Worm (Caenorhabditis elegans) whole organism, L2 larva: ENCODE data around the gene C06E2.1.

Experiments
- C34F6.9 ChIP-seq: fragments of 150-350 bp; optimal IDR thresholded peaks from 2 replicates; lab custom pipeline; 2014; ENCODE audit warnings: missing biosample characterization, missing genetic modification characterization
- F13H6.1 ChIP-seq: sonication (generic microtip); optimal IDR thresholded peaks from 2 replicates; lab custom pipeline; 2016; ENCODE audit warnings: missing genetic modification characterization, missing compliant biosample characterization
- R02D3.7 ChIP-seq: fragments of 150-350 bp; optimal IDR thresholded peaks from 2 replicates; lab custom pipeline; 2014; ENCODE audit warnings: missing biosample characterization, missing genetic modification characterization
- ZK546.5 ChIP-seq: sonication (generic microtip); optimal IDR thresholded peaks from 2 replicates; lab custom pipeline; 2017; ENCODE audit warnings: missing biosample characterization, missing genetic modification characterization
- aly-2 ChIP-seq: fragments of 150-350 bp; optimal IDR thresholded peaks from 2 replicates; lab custom pipeline; 2014; ENCODE audit warnings: missing biosample characterization, missing genetic modification characterization
- ama-1 ChIP-seq: fragments of 150-350 bp; optimal IDR thresholded peaks from 2 replicates; lab custom pipeline; 2018; ENCODE audit warnings: inconsistent platforms
- blmp-1 ChIP-seq: sonication (generic microtip); optimal IDR thresholded peaks from 2 replicates; lab custom pipeline; 2017; ENCODE audit warnings: missing genetic modification characterization, mild to moderate bottlenecking, missing compliant biosample characterization, antibody characterized with exemption, moderate library complexity; ENCODE audit not compliant: insufficient read depth
- ceh-16 ChIP-seq: fragments of 150-350 bp; optimal IDR thresholded peaks from 2 replicates; lab custom pipeline; 2014; ENCODE audit warnings: missing biosample characterization, missing genetic modification characterization
- crh-2 ChIP-seq: sonication (generic microtip); optimal IDR thresholded peaks from 2 replicates; lab custom pipeline; 2017; ENCODE audit warnings: missing biosample characterization, missing genetic modification characterization
- dmd-4 ChIP-seq: sonication (generic microtip); optimal IDR thresholded peaks from 2 replicates; lab custom pipeline; 2017; ENCODE audit warnings: missing biosample characterization, missing genetic modification characterization
- egl-27 ChIP-seq: sonication (generic microtip); optimal IDR thresholded peaks from 3 replicates; lab custom pipeline; 2017; ENCODE audit warnings: missing biosample characterization, missing genetic modification reagents, missing genetic modification characterization
- elt-1 ChIP-seq: fragments of 150-350 bp; optimal IDR thresholded peaks from 2 replicates; lab custom pipeline; 2014; ENCODE audit warnings: missing biosample characterization, missing genetic modification characterization
- fos-1 ChIP-seq: fragments of 150-350 bp; optimal IDR thresholded peaks from 2 replicates; lab custom pipeline; 2014; ENCODE audit warnings: missing biosample characterization, missing genetic modification characterization
- lin-11 ChIP-seq: fragments of 150-350 bp; sonication (generic microtip); optimal IDR thresholded peaks from 2 replicates; lab custom pipeline; 2014; ENCODE audit warnings: missing biosample characterization, missing genetic modification characterization, inconsistent platforms, mixed read lengths
- lin-39 ChIP-seq: fragments of 150-350 bp; optimal IDR thresholded peaks from 2 replicates; lab custom pipeline; 2014; ENCODE audit warnings: missing biosample characterization, missing genetic modification reagents, missing genetic modification characterization
- lsy-2 ChIP-seq, 2 experiments: fragments of 150-350 bp in 1 of 2; sonication (generic microtip) in 1 of 2; optimal IDR thresholded peaks; 2 replicates each; lab custom pipeline; 2014 to 2017; ENCODE audit warnings: missing biosample characterization in 2 of 2, missing genetic modification characterization in 2 of 2
- mab-5 ChIP-seq: fragments of 150-350 bp; optimal IDR thresholded peaks from 2 replicates; lab custom pipeline; 2014; ENCODE audit warnings: missing biosample characterization, missing genetic modification characterization
- mbf-1 ChIP-seq: sonication (generic microtip); optimal IDR thresholded peaks from 2 replicates; lab custom pipeline; 2017; ENCODE audit warnings: missing biosample characterization, missing genetic modification characterization
- mdl-1 ChIP-seq, 2 experiments: fragments of 150-350 bp in 1 of 2; sonication (generic microtip) in 1 of 2; optimal IDR thresholded peaks; 2 replicates each; lab custom pipeline; 2017; ENCODE audit warnings: missing biosample characterization in 2 of 2, missing genetic modification characterization in 2 of 2
- nhr-129 ChIP-seq: fragments of 150-350 bp; optimal IDR thresholded peaks from 2 replicates; lab custom pipeline; 2014; ENCODE audit warnings: missing biosample characterization, missing genetic modification characterization
- nhr-237 ChIP-seq: fragments of 150-350 bp; optimal IDR thresholded peaks from 2 replicates; lab custom pipeline; 2014; ENCODE audit warnings: missing biosample characterization, missing genetic modification characterization
- nhr-25 ChIP-seq: fragments of 150-350 bp; sonication (generic microtip); optimal IDR thresholded peaks from 3 replicates; lab custom pipeline; 2014; ENCODE audit warnings: missing biosample characterization, missing genetic modification characterization
- nhr-6 ChIP-seq: fragments of 150-350 bp; optimal IDR thresholded peaks from 2 replicates; lab custom pipeline; 2014; ENCODE audit warnings: missing biosample characterization, missing genetic modification characterization
- peb-1 ChIP-seq: fragments of 150-350 bp; optimal IDR thresholded peaks from 2 replicates; lab custom pipeline; 2014; ENCODE audit warnings: missing biosample characterization, missing genetic modification characterization
- skn-1 ChIP-seq: sonication (generic microtip); optimal IDR thresholded peaks from 2 replicates; lab custom pipeline; 2017; ENCODE audit warnings: missing biosample characterization, missing genetic modification characterization
- sma-3 ChIP-seq: sonication (generic microtip); optimal IDR thresholded peaks from 2 replicates; lab custom pipeline; 2016; ENCODE audit warnings: missing genetic modification reagents, missing genetic modification characterization, missing compliant biosample characterization
- sma-9 ChIP-seq, 2 experiments: fragments of 150-350 bp in 1 of 2; sonication (generic microtip) in 1 of 2; optimal IDR thresholded peaks; 2 replicates each; lab custom pipeline; 2014 to 2016; ENCODE audit warnings: missing genetic modification characterization in 2 of 2, mild to moderate bottlenecking in 1 of 2, missing biosample characterization in 1 of 2, missing compliant biosample characterization in 1 of 2, missing genetic modification reagents in 1 of 2, moderate library complexity in 1 of 2
- snpc-4 ChIP-seq: fragments of 150-350 bp; optimal IDR thresholded peaks from 2 replicates; lab custom pipeline; 2014; ENCODE audit warnings: missing biosample characterization, missing genetic modification characterization
- unc-55 ChIP-seq: fragments of 150-350 bp; sonication (generic microtip); optimal IDR thresholded peaks from 3 replicates; lab custom pipeline; 2014; ENCODE audit warnings: missing biosample characterization, missing genetic modification reagents, missing genetic modification characterization
- zag-1 ChIP-seq: fragments of 150-350 bp; optimal IDR thresholded peaks from 2 replicates; lab custom pipeline; 2014; ENCODE audit warnings: missing biosample characterization, missing genetic modification characterization
- ztf-1 ChIP-seq: fragments of 200-800 bp; sonication (Bioruptor generic); conservative IDR thresholded peaks from 2 replicates; pipeline ENCODE4 v1.3.6; 2022; ENCODE audit warnings: missing genetic modification characterization, missing compliant biosample characterization
- ztf-4 ChIP-seq: fragments of 150-350 bp; optimal IDR thresholded peaks from 2 replicates; lab custom pipeline; 2014; ENCODE audit warnings: missing biosample characterization, missing genetic modification characterization

Gene C06E2.1

DNA sequence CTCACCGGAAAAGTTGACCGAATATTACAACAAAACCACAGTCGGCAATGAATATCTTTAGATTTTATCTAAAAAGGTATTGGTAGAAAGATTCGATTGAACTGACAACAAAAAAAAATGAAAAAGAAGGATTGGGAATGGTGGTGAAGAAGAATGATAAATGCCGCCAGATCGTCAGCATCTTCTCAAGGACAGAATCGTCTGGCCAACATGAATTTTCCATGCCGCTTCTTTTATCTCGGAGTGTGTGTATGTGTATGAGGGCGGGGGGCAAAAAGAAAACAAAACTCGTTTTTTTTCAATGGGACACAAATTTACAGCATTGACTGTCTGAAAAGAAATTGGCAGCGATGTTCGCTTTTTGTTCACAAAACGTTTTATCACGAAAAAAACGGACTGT is 1.2 kb upstream of the C06E2.1 start:
- TF ChIP-seq dmd-4 (tag; lab: Kevin White, UChicago) (no peak), elt-1 (tag; lab: Kevin White, UChicago) (peak; percentile 50), mdl-1 (tag; optimal IDR thresholded peaks at IDR 0.05; lab: Kevin White, UChicago) (no peak), lin-11 (tag; lab: Kevin White, UChicago) (no peak), crh-2 (tag; lab: Kevin White, UChicago) (no peak), mbf-1 (tag; lab: Kevin White, UChicago) (no peak), blmp-1 (tag; lab: Kevin White, UChicago) (peak; percentile 7), snpc-4 (tag; lab: Kevin White, UChicago) (no peak), fos-1 (no peak), ztf-1 (no peak), sma-9 (GFP tag; optimal IDR thresholded peaks at IDR 0.05; lab: Kevin White, UChicago) (no peak), sma-9 (tag; optimal IDR thresholded peaks at IDR 0.05; lab: Kevin White, UChicago) (no peak), ceh-16 (tag; lab: Kevin White, UChicago) (no peak)

DNA sequence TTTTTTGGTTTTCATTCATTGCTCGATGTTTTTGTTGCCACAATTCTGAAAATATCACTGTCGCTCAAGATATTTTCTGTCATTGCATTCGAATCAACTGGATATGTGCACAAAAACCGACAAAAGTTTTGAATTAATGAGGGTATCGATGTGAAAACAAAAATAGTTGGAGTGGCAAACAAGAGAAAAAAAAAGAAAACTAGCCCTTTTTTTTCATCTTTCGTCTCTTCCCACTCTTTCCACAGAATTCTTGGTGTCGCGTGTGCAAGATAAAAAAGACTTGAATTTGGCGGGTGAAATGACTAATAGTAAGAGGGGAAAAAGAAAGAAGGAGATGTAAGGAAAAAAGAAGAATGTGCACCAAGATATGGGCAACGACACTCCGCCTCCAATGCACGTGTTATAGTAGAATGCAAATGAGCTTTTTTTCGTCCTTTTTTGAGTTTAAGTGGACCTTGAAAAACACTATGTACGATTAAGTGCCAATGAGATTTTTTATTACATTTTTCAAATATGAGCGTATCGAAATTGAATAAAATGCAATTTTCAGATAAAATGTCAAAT is 5.5 kb downstream of the C06E2.1 start, which contains the start of the genes ubc-22 and ubc-21:
Gene ubc-22 (minus strand): TSS at position 51 of the 564 bp plus-strand sequence.
Gene ubc-21 (plus strand): TSS at position 514 of the 564 bp plus-strand sequence.
- TF ChIP-seq C34F6.9 (tag; lab: Kevin White, UChicago), result peak; percentile 47
- peak; percentile 5 for TF ChIP-seq zag-1
- TF ChIP-seq ama-1 (lab: Kevin White, UChicago), result no peak
- TF ChIP-seq ztf-4 (tag; lab: Kevin White, UChicago), result no peak
- TF ChIP-seq fos-1, result no peak
- TF ChIP-seq mdl-1 (tag; optimal IDR thresholded peaks at IDR 0.05; lab: Kevin White, UChicago), result peak in 1 of 2 experiments; percentile 72
- TF ChIP-seq unc-55 (GFP tag; lab: Kevin White, UChicago), result peak; percentile 67
- TF ChIP-seq nhr-25 (tag; lab: Kevin White, UChicago), result no peak
- TF ChIP-seq lsy-2 (tag; optimal IDR thresholded peaks at IDR 0.05; lab: Kevin White, UChicago), result no peak
- TF ChIP-seq nhr-129, result peak; percentile 14

DNA sequence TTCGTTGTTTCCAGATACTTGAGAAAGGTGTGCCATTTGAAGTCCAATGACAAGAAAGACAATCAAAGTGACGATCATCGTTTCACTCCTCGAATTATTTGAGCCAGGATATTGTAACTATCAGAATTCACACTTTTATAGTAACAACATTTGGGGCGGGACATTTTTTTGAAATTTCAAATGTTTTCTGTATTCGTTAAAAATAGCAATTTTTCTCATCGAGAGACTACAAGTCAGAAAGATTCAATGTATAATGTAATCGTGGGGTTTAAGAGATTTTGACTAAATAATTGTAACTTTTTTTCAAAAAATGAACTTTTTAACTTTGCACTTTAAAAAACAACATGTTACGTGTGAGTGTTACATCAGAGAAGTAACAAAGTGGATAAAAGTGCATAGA is 8.1 kb downstream of the C06E2.1 start, which contains the start of gene ins-9:
Gene ins-9 (minus strand): TSS at position 101 of the 400 bp plus-strand sequence.
- no peak for TF ChIP-seq nhr-129

DNA sequence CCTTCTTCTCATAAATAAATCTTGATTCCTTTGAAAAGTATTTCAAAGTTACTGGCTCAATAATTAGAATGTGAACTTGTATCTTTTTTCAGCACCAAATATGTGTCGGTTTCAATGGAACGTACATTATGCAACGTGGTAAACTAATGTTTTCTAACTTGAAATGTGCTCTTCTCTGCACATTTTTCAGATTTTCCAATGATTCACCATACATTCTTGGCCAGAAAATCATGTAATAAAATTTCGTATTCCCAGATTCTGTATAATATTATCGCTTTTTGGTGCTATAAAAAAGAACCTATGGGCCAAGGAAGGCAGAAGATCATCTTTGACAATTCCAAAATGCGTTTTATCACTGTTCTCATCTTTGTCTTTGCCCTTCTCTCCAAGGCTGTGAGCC is 13.7 kb downstream of the C06E2.1 start, which contains the start of gene C06E2.9:
Gene C06E2.9 (plus strand): TSS at position 301 of the 400 bp plus-strand sequence.
- TF ChIP-seq egl-27 (tag; lab: Kevin White, UChicago), result no peak
- no peak for TF ChIP-seq mbf-1 (tag; lab: Kevin White, UChicago)
- TF ChIP-seq ztf-4 (tag; lab: Kevin White, UChicago), result no peak
- no peak for TF ChIP-seq snpc-4 (tag; lab: Kevin White, UChicago)
- TF ChIP-seq peb-1 (tag; lab: Kevin White, UChicago), result no peak
- TF ChIP-seq aly-2 (tag; lab: Kevin White, UChicago), result no peak
- TF ChIP-seq skn-1 (tag; lab: Kevin White, UChicago), result no peak
- TF ChIP-seq sma-3, result no peak
- TF ChIP-seq unc-55 (GFP tag; lab: Kevin White, UChicago), result no peak
- no peak for TF ChIP-seq ceh-16 (tag; lab: Kevin White, UChicago)
- TF ChIP-seq mab-5 (tag; lab: Kevin White, UChicago), result no peak
- no peak for TF ChIP-seq ztf-1
- TF ChIP-seq ZK546.5 (tag; lab: Kevin White, UChicago), result no peak
- TF ChIP-seq nhr-237 (tag; lab: Kevin White, UChicago), result no peak
- TF ChIP-seq crh-2 (tag; lab: Kevin White, UChicago), result no peak
- TF ChIP-seq lsy-2 (tag; optimal IDR thresholded peaks at IDR 0.05; lab: Kevin White, UChicago), result no peak

DNA sequence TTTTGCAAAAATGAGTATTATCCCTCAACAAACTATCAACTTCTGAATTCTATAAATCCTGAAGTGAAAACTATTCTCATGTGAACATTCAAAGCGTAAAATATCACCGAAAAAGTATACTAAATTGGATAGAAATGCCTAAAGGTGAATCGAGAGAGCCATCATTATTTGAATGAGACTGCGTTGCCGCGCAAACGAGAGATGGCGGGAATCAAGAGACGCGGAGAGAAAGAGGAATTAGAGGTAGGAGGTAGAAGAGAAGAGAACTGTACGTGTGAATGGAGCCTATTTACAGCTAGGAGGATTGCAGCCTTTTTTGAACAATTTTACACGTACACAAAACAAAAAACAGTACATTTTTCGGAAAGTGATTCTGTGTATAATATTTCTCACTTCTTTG is 15.1 kb downstream of the C06E2.1 start:
- TF ChIP-seq skn-1 (tag; lab: Kevin White, UChicago), result no peak
- no peak for TF ChIP-seq sma-9 (GFP tag; optimal IDR thresholded peaks at IDR 0.05; lab: Kevin White, UChicago)
- TF ChIP-seq sma-9 (tag; optimal IDR thresholded peaks at IDR 0.05; lab: Kevin White, UChicago), result no peak

DNA sequence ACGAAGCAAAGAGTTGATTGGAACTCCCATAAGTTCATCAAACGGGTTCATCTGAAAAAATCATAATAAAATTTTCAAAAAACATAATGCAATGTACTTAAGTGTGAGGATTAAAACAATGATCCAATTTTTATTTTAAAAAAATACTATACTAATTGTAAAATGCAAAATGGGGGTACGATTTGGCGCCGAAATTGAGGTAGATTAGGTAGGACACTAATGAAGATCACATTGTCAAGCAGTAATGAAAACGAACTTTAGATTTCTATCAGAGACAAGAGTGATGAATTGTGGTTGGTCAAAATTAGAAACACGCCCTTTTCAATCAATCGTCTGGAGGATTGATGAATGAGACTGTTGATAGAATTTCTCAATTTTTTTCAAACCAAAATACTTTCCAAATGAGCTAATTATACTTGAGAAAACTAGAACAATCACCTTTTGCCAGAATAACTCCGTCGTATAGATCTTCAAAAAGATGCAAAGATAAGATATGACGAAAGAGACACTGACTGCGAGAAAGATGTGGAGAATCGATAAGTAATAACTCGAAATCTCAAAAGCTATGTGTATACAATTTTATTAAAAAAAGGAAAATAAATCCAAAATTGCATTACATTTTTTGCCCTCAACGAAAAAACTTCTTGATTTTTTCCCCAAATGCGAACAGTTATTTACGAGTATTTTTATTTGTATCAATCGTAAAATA is 16.6 kb downstream of the C06E2.1 start, which contains the start of gene C06E2.5:
Gene C06E2.5 (minus strand): TSS at position 51 of the 709 bp plus-strand sequence.
- TF ChIP-seq lin-39 (tag; lab: Kevin White, UChicago), result no peak
- no peak for TF ChIP-seq fos-1
- TF ChIP-seq nhr-6 (tag; lab: Kevin White, UChicago), result no peak
- no peak for TF ChIP-seq sma-3
- no peak for TF ChIP-seq F13H6.1
- peak; percentile 90 for TF ChIP-seq elt-1 (tag; lab: Kevin White, UChicago)
- TF ChIP-seq R02D3.7 (tag; lab: Kevin White, UChicago), result no peak
